Worm (Caenorhabditis elegans): ENCODE measurements around the gene H10D18.1.

The H10D18.1 gene

ce11 chrV:3801787-3802417 lies 13.1 kb upstream of the H10D18.1 start:
- no peak for TF ChIP-seq aly-1 (tag; optimal IDR thresholded peaks at IDR 0.05)
- no peak for TF ChIP-seq ets-7 (tag; optimal IDR thresholded peaks at IDR 0.05)
- no peak for TF ChIP-seq hnd-1 (tag; optimal IDR thresholded peaks at IDR 0.05)
- no peak for TF ChIP-seq scrt-1 (GFP tag; IDR thresholded peaks at IDR 0.05)
- no peak for TF ChIP-seq ceh-13 (GFP tag; optimal IDR thresholded peaks at IDR 0.05)
- no peak for TF ChIP-seq ama-1 (optimal IDR thresholded peaks at IDR 0.05)
- no peak for TF ChIP-seq flt-1 (GFP tag; IDR thresholded peaks at IDR 0.05)
- no peak for TF ChIP-seq sea-1 (GFP tag; conservative IDR thresholded peaks at IDR 0.05)
- TF ChIP-seq F13C5.2 (tag; optimal IDR thresholded peaks at IDR 0.05), result no peak
- TF ChIP-seq tbx-11 (GFP tag; IDR thresholded peaks at IDR 0.05), result no peak
- no peak for TF ChIP-seq tbx-37 (GFP tag; conservative IDR thresholded peaks at IDR 0.05)
- TF ChIP-seq B0310.2 (tag; optimal IDR thresholded peaks at IDR 0.05), result no peak
- no peak for TF ChIP-seq hmbx-1 (tag; optimal IDR thresholded peaks at IDR 0.05)
- TF ChIP-seq pes-1 (GFP tag; IDR thresholded peaks at IDR 0.05), result no peak
- TF ChIP-seq tra-4 (tag; optimal IDR thresholded peaks at IDR 0.05), result no peak

ce11 chrV:3803343-3803742 lies 11.7 kb upstream of the H10D18.1 start, which contains the start of gene cyp-33C8:
TSS of gene cyp-33C8 (minus strand) at chrV:3803542.
- TF ChIP-seq tra-4 (tag; optimal IDR thresholded peaks at IDR 0.05) (no peak), hnd-1 (tag; optimal IDR thresholded peaks at IDR 0.05) (no peak), B0310.2 (tag; optimal IDR thresholded peaks at IDR 0.05) (no peak), tbx-37 (GFP tag; conservative IDR thresholded peaks at IDR 0.05) (no peak), ama-1 (optimal IDR thresholded peaks at IDR 0.05) (no peak)

ce11 chrV:3805499-3805898 lies 9.5 kb upstream of the H10D18.1 start, which contains the start of gene R08F11.4:
TSS of gene R08F11.4 (minus strand) at chrV:3805527.
- TF ChIP-seq ceh-13 (GFP tag; optimal IDR thresholded peaks at IDR 0.05) (no peak), B0310.2 (tag; optimal IDR thresholded peaks at IDR 0.05) (no peak), tbx-37 (GFP tag; conservative IDR thresholded peaks at IDR 0.05) (no peak), hmg-4 (GFP tag; optimal IDR thresholded peaks at IDR 0.05) (no peak), aly-1 (tag; optimal IDR thresholded peaks at IDR 0.05) (no peak), scrt-1 (GFP tag; IDR thresholded peaks at IDR 0.05) (no peak), ceh-36 (tag; optimal IDR thresholded peaks at IDR 0.05) (no peak), tbx-11 (GFP tag; IDR thresholded peaks at IDR 0.05) (no peak), F13C5.2 (tag; optimal IDR thresholded peaks at IDR 0.05) (no peak), ama-1 (optimal IDR thresholded peaks at IDR 0.05) (no peak), hnd-1 (tag; optimal IDR thresholded peaks at IDR 0.05) (no peak), flt-1 (GFP tag; IDR thresholded peaks at IDR 0.05) (no peak), tra-4 (tag; optimal IDR thresholded peaks at IDR 0.05) (no peak), ets-7 (tag; optimal IDR thresholded peaks at IDR 0.05) (no peak), hmbx-1 (tag; optimal IDR thresholded peaks at IDR 0.05) (no peak)

ce11 chrV:3805961-3806360 lies 9.1 kb upstream of the H10D18.1 start, which contains the start of gene srw-7:
TSS of gene srw-7 (plus strand) at chrV:3806261.
- TF ChIP-seq hmg-4 (GFP tag; optimal IDR thresholded peaks at IDR 0.05) (no peak), aly-1 (tag; optimal IDR thresholded peaks at IDR 0.05) (no peak), pes-1 (GFP tag; IDR thresholded peaks at IDR 0.05) (no peak), F13C5.2 (tag; optimal IDR thresholded peaks at IDR 0.05) (no peak), tbx-37 (GFP tag; conservative IDR thresholded peaks at IDR 0.05) (no peak), B0310.2 (tag; optimal IDR thresholded peaks at IDR 0.05) (no peak), ets-7 (tag; optimal IDR thresholded peaks at IDR 0.05) (no peak)

- no peak for TF ChIP-seq ama-1 (optimal IDR thresholded peaks at IDR 0.05)
- TF ChIP-seq tra-4 (tag; optimal IDR thresholded peaks at IDR 0.05), result no peak
- TF ChIP-seq hnd-1 (tag; optimal IDR thresholded peaks at IDR 0.05), result no peak
- no peak for TF ChIP-seq ets-7 (tag; optimal IDR thresholded peaks at IDR 0.05)
- no peak for TF ChIP-seq B0310.2 (tag; optimal IDR thresholded peaks at IDR 0.05)
- no peak for TF ChIP-seq hmbx-1 (tag; optimal IDR thresholded peaks at IDR 0.05)
- TF ChIP-seq hmg-4 (GFP tag; optimal IDR thresholded peaks at IDR 0.05), result no peak
Observed at ce11 chrV:3807846-3808245, 7.2 kb upstream of the H10D18.1 start.

- no peak for TF ChIP-seq flt-1 (GFP tag; IDR thresholded peaks at IDR 0.05)
- TF ChIP-seq hmg-4 (GFP tag; optimal IDR thresholded peaks at IDR 0.05), result no peak
- no peak for TF ChIP-seq F13C5.2 (tag; optimal IDR thresholded peaks at IDR 0.05)
- no peak for TF ChIP-seq ets-7 (tag; optimal IDR thresholded peaks at IDR 0.05)
- no peak for TF ChIP-seq scrt-1 (GFP tag; IDR thresholded peaks at IDR 0.05)
- no peak for TF ChIP-seq tra-4 (tag; optimal IDR thresholded peaks at IDR 0.05)
- no peak for TF ChIP-seq pes-1 (GFP tag; IDR thresholded peaks at IDR 0.05)
- no peak for TF ChIP-seq tbx-11 (GFP tag; IDR thresholded peaks at IDR 0.05)
- no peak for TF ChIP-seq hmbx-1 (tag; optimal IDR thresholded peaks at IDR 0.05)
- TF ChIP-seq tbx-37 (GFP tag; conservative IDR thresholded peaks at IDR 0.05), result no peak
- no peak for TF ChIP-seq ceh-36 (tag; optimal IDR thresholded peaks at IDR 0.05)
- TF ChIP-seq B0310.2 (tag; optimal IDR thresholded peaks at IDR 0.05), result no peak
- no peak for TF ChIP-seq ceh-13 (GFP tag; optimal IDR thresholded peaks at IDR 0.05)
Observed at ce11 chrV:3808336-3808735, 6.7 kb upstream of the H10D18.1 start, which contains the start of gene srw-6. TSS of gene srw-6 (plus strand) at chrV:3808636.

ce11 chrV:3810035-3810434 lies 5.0 kb upstream of the H10D18.1 start:
- TF ChIP-seq hnd-1 (tag; optimal IDR thresholded peaks at IDR 0.05) (no peak), F13C5.2 (tag; optimal IDR thresholded peaks at IDR 0.05) (no peak), sea-1 (GFP tag; conservative IDR thresholded peaks at IDR 0.05) (no peak)

ce11 chrV:3811541-3811940 lies 3.5 kb upstream of the H10D18.1 start, which contains the start of gene scl-13:
TSS of gene scl-13 (minus strand) at chrV:3811641.
- TF ChIP-seq flt-1 (GFP tag; IDR thresholded peaks at IDR 0.05), result no peak
- TF ChIP-seq scrt-1 (GFP tag; IDR thresholded peaks at IDR 0.05), result no peak
- no peak for TF ChIP-seq pes-1 (GFP tag; IDR thresholded peaks at IDR 0.05)
- no peak for TF ChIP-seq F13C5.2 (tag; optimal IDR thresholded peaks at IDR 0.05)
- TF ChIP-seq aly-1 (tag; optimal IDR thresholded peaks at IDR 0.05), result no peak
- TF ChIP-seq tbx-11 (GFP tag; IDR thresholded peaks at IDR 0.05), result no peak

Data from whole organism, early embryonic.